Fruit fly (Drosophila melanogaster): ENCODE results near the gene CG14050.
A peak's percentile ranks its signal among the peaks of the same experiment; 100 is the strongest.

Gene CG14050

DNA sequence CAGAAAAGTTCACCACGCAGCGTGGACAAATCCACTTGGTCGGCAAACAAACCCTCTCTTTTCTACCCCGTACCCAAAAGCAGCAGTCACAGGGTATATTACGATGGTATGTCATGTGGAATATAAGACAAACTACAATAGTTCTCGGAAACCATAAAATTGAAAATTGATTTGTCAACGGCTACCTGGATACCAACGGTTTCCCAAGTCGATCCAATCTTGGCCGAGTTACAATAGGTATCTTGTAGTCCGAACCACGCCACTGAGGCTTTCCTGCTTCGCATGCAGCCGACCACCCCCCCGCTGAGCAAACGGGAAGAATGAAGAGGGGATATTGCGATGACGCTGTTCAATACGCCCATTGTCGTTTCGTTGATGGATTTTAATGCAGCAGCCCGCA is 7.6 kb downstream of the CG14050 start (continued):
- TF ChIP-seq pzg (GFP tag; optimal IDR thresholded peaks at IDR 0.05) (no peak), klu (GFP tag; IDR thresholded peaks at IDR 0.05) (no peak), MTF-1 (GFP tag; optimal IDR thresholded peaks at IDR 0.05; ENCODE audit: borderline replicate concordance) (peak; percentile 1), CG13123 (GFP tag; optimal IDR thresholded peaks at IDR 0.05) (no peak), Dip3 (GFP tag; optimal IDR thresholded peaks at IDR 0.05) (no peak), Drgx (GFP tag; IDR thresholded peaks at IDR 0.05) (peak; percentile 80), Jarid2 (GFP tag; optimal IDR thresholded peaks at IDR 0.05) (no peak), CG4404 (GFP tag; IDR thresholded peaks at IDR 0.05) (peak; percentile 66), CG10959 (GFP tag; IDR thresholded peaks at IDR 0.05) (peak; percentile 71), CG4424 (GFP tag; optimal IDR thresholded peaks at IDR 0.05) (peak; percentile 29), CG1024 (GFP tag; IDR thresholded peaks at IDR 0.05) (peak; percentile 49), CG10209 (GFP tag; optimal IDR thresholded peaks at IDR 0.05) (peak; percentile 36), CG31365 (tag; optimal IDR thresholded peaks at IDR 0.05) (no peak), CG10565 (GFP tag; optimal IDR thresholded peaks at IDR 0.05) (no peak), oc (tag; optimal IDR thresholded peaks at IDR 0.05) (peak; percentile 72), CG6854 (GFP tag; optimal IDR thresholded peaks at IDR 0.05) (no peak), tna (GFP tag; IDR thresholded peaks at IDR 0.05; ENCODE audit: partially characterized antibody) (no peak), CG10431 (GFP tag; optimal IDR thresholded peaks at IDR 0.05) (no peak), bsh (GFP tag; optimal IDR thresholded peaks at IDR 0.05) (peak in 1 of 2 experiments; percentile 74), CG1233 (GFP tag; optimal IDR thresholded peaks at IDR 0.05) (no peak), CG15011 (GFP tag; optimal IDR thresholded peaks at IDR 0.05) (no peak), CG33213 (GFP tag; optimal IDR thresholded peaks at IDR 0.05) (no peak), PHDP (tag; optimal IDR thresholded peaks at IDR 0.05) (peak; percentile 19), Opbp (GFP tag; IDR thresholded peaks at IDR 0.05; ENCODE audit: partially characterized antibody) (no peak), Hr39 (optimal IDR thresholded peaks at IDR 0.05) (no peak), Dp (GFP tag; optimal IDR thresholded peaks at IDR 0.05) (no peak), CG12744 (GFP tag; optimal IDR thresholded peaks at IDR 0.05) (no peak), croc (GFP tag; conservative IDR thresholded peaks at IDR 0.05) (peak; percentile 81), D19A (tag; optimal IDR thresholded peaks at IDR 0.05) (peak; percentile 34), Dip2 (GFP tag; IDR thresholded peaks at IDR 0.05) (no peak), CG8359 (GFP tag; optimal IDR thresholded peaks at IDR 0.05; ENCODE audit: borderline replicate concordance) (peak; percentile 16), CG17829 (tag; optimal IDR thresholded peaks at IDR 0.05) (peak; percentile 80), zfh2 (GFP tag; optimal IDR thresholded peaks at IDR 0.05) (no peak), CG11247 (GFP tag; IDR thresholded peaks at IDR 0.05) (peak; percentile 43; the same call in 1 of the 2 replicates), bab2 (GFP tag; optimal IDR thresholded peaks at IDR 0.05) (peak; percentile 21), CG9727 (GFP tag; optimal IDR thresholded peaks at IDR 0.05) (peak; percentile 62), ro (GFP tag; IDR thresholded peaks at IDR 0.05) (peak; percentile 63; the same call in 1 of the 2 replicates), CG9817 (tag; optimal IDR thresholded peaks at IDR 0.05) (no peak), Ets65A (GFP tag) (no peak), phol (tag; optimal IDR thresholded peaks at IDR 0.05) (peak; percentile 51), shn (GFP tag; optimal IDR thresholded peaks at IDR 0.05) (peak; percentile 35), Blimp-1 (GFP tag; optimal IDR thresholded peaks at IDR 0.05) (peak; percentile 57), fd96Cb (tag; optimal IDR thresholded peaks at IDR 0.05) (peak; percentile 55), CG7928 (GFP tag; optimal IDR thresholded peaks at IDR 0.05) (no peak), Dbx (GFP tag; IDR thresholded peaks at IDR 0.05) (no peak), Pdp1 (GFP tag; optimal IDR thresholded peaks at IDR 0.05) (peak in 1 of 2 experiments; percentile 63), NC2β (GFP tag; optimal IDR thresholded peaks at IDR 0.05) (peak; percentile 2), CG18262 (tag; optimal IDR thresholded peaks at IDR 0.05) (peak; percentile 77), CG17186 (GFP tag; optimal IDR thresholded peaks at IDR 0.05) (no peak), YL-1 (GFP tag; optimal IDR thresholded peaks at IDR 0.05) (no peak), CG3726 (GFP tag; IDR thresholded peaks at IDR 0.05) (peak; percentile 72; the same call in 1 of the 3 replicates)
